Worm (Caenorhabditis elegans): ENCODE data around the gene R05D8.7.

DNA sequence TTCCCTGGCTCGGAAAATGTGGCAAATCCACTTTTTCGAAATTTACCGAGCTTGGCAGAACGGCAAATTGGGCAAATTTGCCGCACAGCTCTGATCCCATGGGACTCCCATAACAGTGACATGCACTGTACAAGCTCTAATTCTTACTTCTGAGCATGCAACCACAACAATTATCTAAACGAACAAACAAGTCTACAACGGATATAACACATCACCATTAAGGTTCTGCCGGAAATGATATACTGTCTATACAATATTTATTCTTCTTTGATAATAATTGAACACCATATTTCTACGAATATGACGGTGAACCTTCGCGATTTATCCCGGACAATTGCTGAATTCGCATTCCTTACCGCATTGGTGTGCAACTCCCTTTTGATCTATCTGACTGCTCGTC lies 34.8 kb downstream of the R05D8.7 start, which contains the start of gene str-33:
- TF ChIP-seq skn-1 (tag; optimal IDR thresholded peaks at IDR 0.05) (no peak), egl-27 (tag; optimal IDR thresholded peaks at IDR 0.05) (no peak), unc-62 (GFP tag; optimal IDR thresholded peaks at IDR 0.05) (no peak), nhr-28 (tag; optimal IDR thresholded peaks at IDR 0.05) (no peak), fkh-10 (GFP tag; optimal IDR thresholded peaks at IDR 0.05) (no peak), zag-1 (tag; optimal IDR thresholded peaks at IDR 0.05) (no peak), unc-39 (tag; optimal IDR thresholded peaks at IDR 0.05) (no peak), nhr-77 (tag; optimal IDR thresholded peaks at IDR 0.05) (no peak), sea-2 (GFP tag; optimal IDR thresholded peaks at IDR 0.05) (no peak), ZK546.5 (tag; optimal IDR thresholded peaks at IDR 0.05) (no peak), R02D3.7 (tag; optimal IDR thresholded peaks at IDR 0.05) (no peak)
